Fruit fly (Drosophila melanogaster) whole organism, wandering third instar larva: ENCODE measurements around the gene wapl.

Experiments used
- psq ChIP-seq: fragments of 200-800 bp; sonication (Bioruptor generic); optimal IDR thresholded peaks from 3 replicates; lab custom pipeline; 2017; ENCODE audit warnings: missing biosample characterization, mild to moderate bottlenecking, missing genetic modification characterization, moderate library complexity
- usp ChIP-seq: fragments of >200 bp; optimal IDR thresholded peaks from 2 replicates; lab custom pipeline; 2017; ENCODE audit warnings: missing biosample characterization, missing genetic modification characterization

dm6 chrX:2142935-2143312 is 15.9 kb downstream of the wapl start:
- no peak for TF ChIP-seq usp (GFP tag; lab: Kevin White, UChicago)
- TF ChIP-seq psq (GFP tag; lab: Kevin White, UChicago) = no peak
